Worm (Caenorhabditis elegans) whole organism, L2 larva: ENCODE results near the gene fbxa-65.

Experiments used
- C34F6.9 ChIP-seq: fragments of 150-350 bp; optimal IDR thresholded peaks from 2 replicates; lab custom pipeline; 2014; ENCODE audit warnings: missing biosample characterization, missing genetic modification characterization
- F13H6.1 ChIP-seq: sonication (generic microtip); optimal IDR thresholded peaks from 2 replicates; lab custom pipeline; 2016; ENCODE audit warnings: missing genetic modification characterization, missing compliant biosample characterization
- R02D3.7 ChIP-seq: fragments of 150-350 bp; optimal IDR thresholded peaks from 2 replicates; lab custom pipeline; 2014; ENCODE audit warnings: missing biosample characterization, missing genetic modification characterization
- Y55F3AM.14 ChIP-seq: fragments of 200-800 bp; sonication (Bioruptor generic); optimal IDR thresholded peaks from 2 replicates; lab custom pipeline; 2018; ENCODE audit warnings: mild to moderate bottlenecking, missing genetic modification characterization, missing compliant biosample characterization
- alr-1 ChIP-seq: fragments of 150-350 bp; optimal IDR thresholded peaks from 2 replicates; lab custom pipeline; 2014; ENCODE audit warnings: missing biosample characterization, missing genetic modification characterization
- ama-1 ChIP-seq: fragments of 150-350 bp; optimal IDR thresholded peaks from 2 replicates; lab custom pipeline; 2018; ENCODE audit warnings: inconsistent platforms
- blmp-1 ChIP-seq: sonication (generic microtip); optimal IDR thresholded peaks from 2 replicates; lab custom pipeline; 2017; ENCODE audit warnings: missing genetic modification characterization, mild to moderate bottlenecking, missing compliant biosample characterization, antibody characterized with exemption, moderate library complexity; ENCODE audit not compliant: insufficient read depth
- ceh-16 ChIP-seq: fragments of 150-350 bp; optimal IDR thresholded peaks from 2 replicates; lab custom pipeline; 2014; ENCODE audit warnings: missing biosample characterization, missing genetic modification characterization
- ceh-82 ChIP-seq: fragments of 150-350 bp; optimal IDR thresholded peaks from 2 replicates; lab custom pipeline; 2014; ENCODE audit warnings: missing biosample characterization, missing genetic modification characterization
- crh-2 ChIP-seq: sonication (generic microtip); optimal IDR thresholded peaks from 2 replicates; lab custom pipeline; 2017; ENCODE audit warnings: missing biosample characterization, missing genetic modification characterization
- dmd-4 ChIP-seq: sonication (generic microtip); optimal IDR thresholded peaks from 2 replicates; lab custom pipeline; 2017; ENCODE audit warnings: missing biosample characterization, missing genetic modification characterization
- egl-27 ChIP-seq: sonication (generic microtip); optimal IDR thresholded peaks from 3 replicates; lab custom pipeline; 2017; ENCODE audit warnings: missing biosample characterization, missing genetic modification reagents, missing genetic modification characterization
- elt-1 ChIP-seq: fragments of 150-350 bp; optimal IDR thresholded peaks from 2 replicates; lab custom pipeline; 2014; ENCODE audit warnings: missing biosample characterization, missing genetic modification characterization
- elt-3 ChIP-seq: sonication (generic microtip); optimal IDR thresholded peaks from 2 replicates; lab custom pipeline; 2017; ENCODE audit warnings: missing biosample characterization, missing genetic modification characterization
- lin-13 ChIP-seq: fragments of 150-350 bp; optimal IDR thresholded peaks from 2 replicates; lab custom pipeline; 2014; ENCODE audit warnings: missing biosample characterization, missing genetic modification reagents, missing genetic modification characterization
- lin-39 ChIP-seq: fragments of 150-350 bp; optimal IDR thresholded peaks from 2 replicates; lab custom pipeline; 2014; ENCODE audit warnings: missing biosample characterization, missing genetic modification reagents, missing genetic modification characterization
- lsy-2 ChIP-seq, 2 experiments: fragments of 150-350 bp in 1 of 2; sonication (generic microtip) in 1 of 2; optimal IDR thresholded peaks; 2 replicates each; lab custom pipeline; 2014 to 2017; ENCODE audit warnings: missing biosample characterization in 2 of 2, missing genetic modification characterization in 2 of 2
- mab-5 ChIP-seq: fragments of 150-350 bp; optimal IDR thresholded peaks from 2 replicates; lab custom pipeline; 2014; ENCODE audit warnings: missing biosample characterization, missing genetic modification characterization
- nhr-10 ChIP-seq: sonication (generic microtip); optimal IDR thresholded peaks from 2 replicates; lab custom pipeline; 2017; ENCODE audit warnings: missing biosample characterization, missing genetic modification characterization
- nhr-129 ChIP-seq: fragments of 150-350 bp; optimal IDR thresholded peaks from 2 replicates; lab custom pipeline; 2014; ENCODE audit warnings: missing biosample characterization, missing genetic modification characterization
- nhr-237 ChIP-seq: fragments of 150-350 bp; optimal IDR thresholded peaks from 2 replicates; lab custom pipeline; 2014; ENCODE audit warnings: missing biosample characterization, missing genetic modification characterization
- nhr-25 ChIP-seq: fragments of 150-350 bp; sonication (generic microtip); optimal IDR thresholded peaks from 3 replicates; lab custom pipeline; 2014; ENCODE audit warnings: missing biosample characterization, missing genetic modification characterization
- nhr-77 ChIP-seq: fragments of 150-350 bp; optimal IDR thresholded peaks from 2 replicates; lab custom pipeline; 2014; ENCODE audit warnings: missing biosample characterization, missing genetic modification characterization
- sem-4 ChIP-seq: fragments of 150-350 bp; optimal IDR thresholded peaks from 2 replicates; lab custom pipeline; 2014; ENCODE audit warnings: missing biosample characterization, missing genetic modification reagents, missing genetic modification characterization
- sma-9 ChIP-seq, 2 experiments: fragments of 150-350 bp in 1 of 2; sonication (generic microtip) in 1 of 2; optimal IDR thresholded peaks; 2 replicates each; lab custom pipeline; 2014 to 2016; ENCODE audit warnings: missing genetic modification characterization in 2 of 2, mild to moderate bottlenecking in 1 of 2, missing biosample characterization in 1 of 2, missing compliant biosample characterization in 1 of 2, missing genetic modification reagents in 1 of 2, moderate library complexity in 1 of 2
- snpc-4 ChIP-seq: fragments of 150-350 bp; optimal IDR thresholded peaks from 2 replicates; lab custom pipeline; 2014; ENCODE audit warnings: missing biosample characterization, missing genetic modification characterization
- unc-39 ChIP-seq: fragments of 150-350 bp; optimal IDR thresholded peaks from 2 replicates; lab custom pipeline; 2014; ENCODE audit warnings: missing biosample characterization, missing genetic modification characterization
- zag-1 ChIP-seq: fragments of 150-350 bp; optimal IDR thresholded peaks from 2 replicates; lab custom pipeline; 2014; ENCODE audit warnings: missing biosample characterization, missing genetic modification characterization
- ztf-1 ChIP-seq: fragments of 200-800 bp; sonication (Bioruptor generic); conservative IDR thresholded peaks from 2 replicates; pipeline ENCODE4 v1.3.6; 2022; ENCODE audit warnings: missing genetic modification characterization, missing compliant biosample characterization
- ztf-11 ChIP-seq: sonication (generic microtip); optimal IDR thresholded peaks from 2 replicates; lab custom pipeline; 2017; ENCODE audit warnings: missing biosample characterization, missing genetic modification characterization

Gene fbxa-65

ce11 chrV:3351266-3351665 is 5.0 kb upstream of the fbxa-65 start, which contains the start of gene str-63:
str-63 (plus strand) TSS chrV:3351566.
- TF ChIP-seq nhr-10 (tag; lab: Kevin White, UChicago) = no peak
- TF ChIP-seq mab-5 (tag; lab: Kevin White, UChicago) = no peak
- TF ChIP-seq snpc-4 (tag; lab: Kevin White, UChicago) = no peak
- TF ChIP-seq egl-27 (tag; lab: Kevin White, UChicago) = no peak
- no peak for TF ChIP-seq crh-2 (tag; lab: Kevin White, UChicago)
- TF ChIP-seq nhr-77 (tag; lab: Kevin White, UChicago) = no peak
- no peak for TF ChIP-seq sma-9 (GFP tag; optimal IDR thresholded peaks at IDR 0.05; lab: Kevin White, UChicago)
- TF ChIP-seq sma-9 (tag; optimal IDR thresholded peaks at IDR 0.05; lab: Kevin White, UChicago) = no peak
- TF ChIP-seq ceh-82 = no peak
- no peak for TF ChIP-seq lsy-2 (tag; optimal IDR thresholded peaks at IDR 0.05; lab: Kevin White, UChicago)
- TF ChIP-seq nhr-129 (tag; lab: Kevin White, UChicago) = no peak
- TF ChIP-seq nhr-237 = no peak
- no peak for TF ChIP-seq ztf-11 (tag; lab: Kevin White, UChicago)

- TF ChIP-seq R02D3.7 (tag; lab: Kevin White, UChicago) (no peak), sma-9 (GFP tag; optimal IDR thresholded peaks at IDR 0.05; lab: Kevin White, UChicago) (peak; percentile 25), sma-9 (tag; optimal IDR thresholded peaks at IDR 0.05; lab: Kevin White, UChicago) (no peak)
Measured at ce11 chrV:3349877-3350276, 3.6 kb upstream of the fbxa-65 start, which contains the start of gene C17B7.15. C17B7.15 (plus strand) TSS chrV:3350177.

- TF ChIP-seq F13H6.1 (tag; lab: Kevin White, UChicago) = peak; percentile 57
- peak; percentile 88 for TF ChIP-seq sma-9 (GFP tag; optimal IDR thresholded peaks at IDR 0.05; lab: Kevin White, UChicago)
- TF ChIP-seq sma-9 (tag; optimal IDR thresholded peaks at IDR 0.05; lab: Kevin White, UChicago) = no peak
- TF ChIP-seq ztf-11 (tag; lab: Kevin White, UChicago) = no peak
- peak in 1 of 2 experiments; percentile 36 for TF ChIP-seq lsy-2 (tag; optimal IDR thresholded peaks at IDR 0.05; lab: Kevin White, UChicago)
- TF ChIP-seq, all 48 proteins: peak for 3
Measured at ce11 chrV:3347486-3347885, 1.2 kb upstream of the fbxa-65 start.

- TF ChIP-seq alr-1 (tag; lab: Kevin White, UChicago) = no peak
- TF ChIP-seq C34F6.9 (tag; lab: Kevin White, UChicago) = no peak
- TF ChIP-seq F13H6.1 (tag; lab: Kevin White, UChicago) = peak; percentile 80
- TF ChIP-seq ceh-82 = no peak
- TF ChIP-seq sma-9 (GFP tag; optimal IDR thresholded peaks at IDR 0.05; lab: Kevin White, UChicago) = peak; percentile 91
- no peak for TF ChIP-seq sma-9 (tag; optimal IDR thresholded peaks at IDR 0.05; lab: Kevin White, UChicago)
- TF ChIP-seq crh-2 (tag; lab: Kevin White, UChicago) = no peak
- no peak for TF ChIP-seq sem-4 (tag; lab: Kevin White, UChicago)
- no peak for TF ChIP-seq nhr-237
- TF ChIP-seq, all 48 proteins: peak for 2
Measured at ce11 chrV:3344001-3344400, 2.3 kb downstream of the fbxa-65 start.

- no peak for TF ChIP-seq ama-1 (lab: Kevin White, UChicago)
- TF ChIP-seq Y55F3AM.14 (GFP tag; lab: Kevin White, UChicago) = no peak
- no peak for TF ChIP-seq C34F6.9 (tag; lab: Kevin White, UChicago)
- TF ChIP-seq ztf-1 (GFP tag; lab: Robert Waterston, UW) = no peak
- no peak for TF ChIP-seq ceh-16
- no peak for TF ChIP-seq dmd-4
- no peak for TF ChIP-seq nhr-10 (tag; lab: Kevin White, UChicago)
- no peak for TF ChIP-seq nhr-77 (tag; lab: Kevin White, UChicago)
- no peak for TF ChIP-seq crh-2 (tag; lab: Kevin White, UChicago)
- TF ChIP-seq elt-1 (tag; lab: Kevin White, UChicago) = no peak
- no peak for TF ChIP-seq lsy-2 (tag; optimal IDR thresholded peaks at IDR 0.05; lab: Kevin White, UChicago)
- TF ChIP-seq zag-1 (tag; lab: Kevin White, UChicago) = no peak
- TF ChIP-seq lin-13 (GFP tag; lab: Kevin White, UChicago) = no peak
- TF ChIP-seq unc-39 (tag; lab: Kevin White, UChicago) = no peak
- TF ChIP-seq alr-1 (tag; lab: Kevin White, UChicago) = no peak
- no peak for TF ChIP-seq egl-27 (tag; lab: Kevin White, UChicago)
- no peak for TF ChIP-seq blmp-1 (tag; lab: Kevin White, UChicago)
Measured at ce11 chrV:3342504-3342903, 3.8 kb downstream of the fbxa-65 start, which contains the start of gene C17B7.3. C17B7.3 (plus strand) TSS chrV:3342804.

ce11 chrV:3341906-3342305 is 4.4 kb downstream of the fbxa-65 start, which contains the start of gene C17B7.10:
C17B7.10 (minus strand) TSS chrV:3342006.
- TF ChIP-seq sma-9 (GFP tag; optimal IDR thresholded peaks at IDR 0.05; lab: Kevin White, UChicago) = peak; percentile 40
- TF ChIP-seq sma-9 (tag; optimal IDR thresholded peaks at IDR 0.05; lab: Kevin White, UChicago) = no peak
- no peak for TF ChIP-seq lin-39 (tag; lab: Kevin White, UChicago)
- no peak for TF ChIP-seq nhr-25
- TF ChIP-seq elt-3 (tag; lab: Kevin White, UChicago) = no peak
- TF ChIP-seq R02D3.7 (tag; lab: Kevin White, UChicago) = no peak
- TF ChIP-seq, all 48 proteins: peak for 1
